Worm (Caenorhabditis elegans) whole organism, young adult: ENCODE results near the gene C29E4.13.

Source experiments
- F52B5.7 ChIP-seq: sonication (generic microtip); optimal IDR thresholded peaks from 2 replicates; lab custom pipeline; 2016; ENCODE audit warnings: mild to moderate bottlenecking, missing genetic modification characterization, missing compliant biosample characterization
- T26A5.8 ChIP-seq: sonication (generic microtip); optimal IDR thresholded peaks from 2 replicates; lab custom pipeline; 2016; ENCODE audit warnings: missing genetic modification characterization, missing compliant biosample characterization
- cebp-1 ChIP-seq, 2 experiments: fragments of 200-800 bp in 1 of 2; sonication (Bioruptor generic) in 1 of 2; sonication (generic microtip) in 1 of 2; IDR thresholded peaks in 1 of 2; optimal IDR thresholded peaks in 1 of 2; 2 replicates each; pipeline versions ENCODE4 v1.3.6 to Lab custom; 2017 to 2022; ENCODE audit warnings: missing compliant biosample characterization in 2 of 2, missing genetic modification characterization in 2 of 2, mild to moderate bottlenecking in 1 of 2, missing genetic modification reagents in 1 of 2, moderate library complexity in 1 of 2
- ceh-100 ChIP-seq: fragments of 200-800 bp; sonication (Bioruptor generic); IDR thresholded peaks from 2 replicates; pipeline ENCODE4 v1.3.6; 2022; ENCODE audit warnings: missing genetic modification reagents, missing genetic modification characterization, missing compliant biosample characterization
- ceh-40 ChIP-seq: fragments of 200-800 bp; sonication (Bioruptor generic); IDR thresholded peaks from 2 replicates; pipeline ENCODE4 v1.3.6; 2022; ENCODE audit warnings: missing genetic modification characterization, missing compliant biosample characterization
- efl-1 ChIP-seq: fragments of 150-350 bp; optimal IDR thresholded peaks from 2 replicates; lab custom pipeline; 2014; ENCODE audit warnings: missing biosample characterization, missing genetic modification reagents, missing genetic modification characterization
- ets-4 ChIP-seq: fragments of 200-800 bp; sonication (Bioruptor generic); optimal IDR thresholded peaks from 2 replicates; lab custom pipeline; 2018; ENCODE audit warnings: mild to moderate bottlenecking, missing genetic modification characterization, missing compliant biosample characterization
- pha-4 ChIP-seq: fragments of 150-350 bp; sonication (generic microtip); optimal IDR thresholded peaks from 2 replicates; lab custom pipeline; 2014; ENCODE audit warnings: missing biosample characterization, missing genetic modification reagents, missing genetic modification characterization
- tlf-1 ChIP-seq: fragments of 200-800 bp; sonication (Bioruptor generic); optimal IDR thresholded peaks from 2 replicates; lab custom pipeline; 2018; ENCODE audit warnings: mild to moderate bottlenecking, missing genetic modification characterization, missing compliant biosample characterization
- unc-62 ChIP-seq: fragments of 150-350 bp; optimal IDR thresholded peaks from 2 replicates; lab custom pipeline; 2014; ENCODE audit warnings: missing biosample characterization, missing genetic modification reagents, missing genetic modification characterization
- ztf-18 ChIP-seq: sonication (generic microtip); optimal IDR thresholded peaks from 2 replicates; lab custom pipeline; 2016; ENCODE audit warnings: missing genotype, mild to moderate bottlenecking, missing genetic modification characterization, missing compliant biosample characterization

DNA sequence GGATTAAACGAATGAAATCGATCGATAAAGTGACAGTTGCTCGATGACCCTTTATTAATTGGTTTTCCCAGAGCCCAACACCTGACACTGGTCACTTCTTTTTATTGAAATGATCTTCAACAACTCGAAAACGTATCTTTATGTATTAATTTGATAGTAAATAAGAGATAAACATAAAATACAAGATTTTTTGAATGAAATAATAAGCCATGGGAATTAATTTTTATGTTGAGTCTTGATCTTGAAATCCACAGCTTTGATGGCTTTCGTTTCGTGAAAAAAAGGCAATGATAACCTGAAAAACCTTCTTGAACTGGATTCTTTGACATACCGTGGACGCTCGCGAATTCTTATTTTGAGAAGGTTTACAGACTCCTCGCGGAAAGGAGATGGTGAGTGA is 21.0 kb downstream of the C29E4.13 start, which contains the start of gene pcp-5:
- TF ChIP-seq F52B5.7 (tag; lab: Kevin White, UChicago) (no peak), unc-62 (no peak), cebp-1 (GFP tag; IDR thresholded peaks at IDR 0.05; lab: Robert Waterston, UW) (no peak), cebp-1 (tag; optimal IDR thresholded peaks at IDR 0.05; lab: Kevin White, UChicago) (no peak), pha-4 (tag; lab: Kevin White, UChicago) (no peak), efl-1 (GFP tag; lab: Kevin White, UChicago) (no peak), T26A5.8 (tag; lab: Kevin White, UChicago) (no peak), ets-4 (no peak), tlf-1 (no peak), ztf-18 (tag; lab: Kevin White, UChicago) (no peak), ceh-40 (GFP tag; lab: Robert Waterston, UW) (no peak), ceh-100 (GFP tag; lab: Robert Waterston, UW) (no peak)
